Worm (Caenorhabditis elegans) whole organism, L2 larva: Measurements from ENCODE around the gene F56D3.1.
"Not testable (repeated sequence)": the region's sequence is repeated elsewhere in the genome, so short reads cannot be mapped to it uniquely, and the experiment has no call there.

ENCODE experiments used
- C34F6.9 ChIP-seq: fragments of 150-350 bp; optimal IDR thresholded peaks from 2 replicates; lab custom pipeline; 2014; ENCODE audit warnings: missing biosample characterization, missing genetic modification characterization
- F13H6.1 ChIP-seq: sonication (generic microtip); optimal IDR thresholded peaks from 2 replicates; lab custom pipeline; 2016; ENCODE audit warnings: missing genetic modification characterization, missing compliant biosample characterization
- R02D3.7 ChIP-seq: fragments of 150-350 bp; optimal IDR thresholded peaks from 2 replicates; lab custom pipeline; 2014; ENCODE audit warnings: missing biosample characterization, missing genetic modification characterization
- ZK546.5 ChIP-seq: sonication (generic microtip); optimal IDR thresholded peaks from 2 replicates; lab custom pipeline; 2017; ENCODE audit warnings: missing biosample characterization, missing genetic modification characterization
- alr-1 ChIP-seq: fragments of 150-350 bp; optimal IDR thresholded peaks from 2 replicates; lab custom pipeline; 2014; ENCODE audit warnings: missing biosample characterization, missing genetic modification characterization
- aly-2 ChIP-seq: fragments of 150-350 bp; optimal IDR thresholded peaks from 2 replicates; lab custom pipeline; 2014; ENCODE audit warnings: missing biosample characterization, missing genetic modification characterization
- ama-1 ChIP-seq: fragments of 150-350 bp; optimal IDR thresholded peaks from 2 replicates; lab custom pipeline; 2018; ENCODE audit warnings: inconsistent platforms
- blmp-1 ChIP-seq: sonication (generic microtip); optimal IDR thresholded peaks from 2 replicates; lab custom pipeline; 2017; ENCODE audit warnings: missing genetic modification characterization, mild to moderate bottlenecking, missing compliant biosample characterization, antibody characterized with exemption, moderate library complexity; ENCODE audit not compliant: insufficient read depth
- ceh-16 ChIP-seq: fragments of 150-350 bp; optimal IDR thresholded peaks from 2 replicates; lab custom pipeline; 2014; ENCODE audit warnings: missing biosample characterization, missing genetic modification characterization
- crh-2 ChIP-seq: sonication (generic microtip); optimal IDR thresholded peaks from 2 replicates; lab custom pipeline; 2017; ENCODE audit warnings: missing biosample characterization, missing genetic modification characterization
- egl-27 ChIP-seq: sonication (generic microtip); optimal IDR thresholded peaks from 3 replicates; lab custom pipeline; 2017; ENCODE audit warnings: missing biosample characterization, missing genetic modification reagents, missing genetic modification characterization
- elt-1 ChIP-seq: fragments of 150-350 bp; optimal IDR thresholded peaks from 2 replicates; lab custom pipeline; 2014; ENCODE audit warnings: missing biosample characterization, missing genetic modification characterization
- fos-1 ChIP-seq: fragments of 150-350 bp; optimal IDR thresholded peaks from 2 replicates; lab custom pipeline; 2014; ENCODE audit warnings: missing biosample characterization, missing genetic modification characterization
- lin-39 ChIP-seq: fragments of 150-350 bp; optimal IDR thresholded peaks from 2 replicates; lab custom pipeline; 2014; ENCODE audit warnings: missing biosample characterization, missing genetic modification reagents, missing genetic modification characterization
- lsy-2 ChIP-seq, 2 experiments: fragments of 150-350 bp in 1 of 2; sonication (generic microtip) in 1 of 2; optimal IDR thresholded peaks; 2 replicates each; lab custom pipeline; 2014 to 2017; ENCODE audit warnings: missing biosample characterization in 2 of 2, missing genetic modification characterization in 2 of 2
- mab-5 ChIP-seq: fragments of 150-350 bp; optimal IDR thresholded peaks from 2 replicates; lab custom pipeline; 2014; ENCODE audit warnings: missing biosample characterization, missing genetic modification characterization
- mbf-1 ChIP-seq: sonication (generic microtip); optimal IDR thresholded peaks from 2 replicates; lab custom pipeline; 2017; ENCODE audit warnings: missing biosample characterization, missing genetic modification characterization
- nhr-10 ChIP-seq: sonication (generic microtip); optimal IDR thresholded peaks from 2 replicates; lab custom pipeline; 2017; ENCODE audit warnings: missing biosample characterization, missing genetic modification characterization
- nhr-11 ChIP-seq: fragments of 150-350 bp; optimal IDR thresholded peaks from 2 replicates; lab custom pipeline; 2014; ENCODE audit warnings: missing biosample characterization, missing genetic modification characterization
- nhr-12 ChIP-seq: fragments of 150-350 bp; optimal IDR thresholded peaks from 2 replicates; lab custom pipeline; 2014; ENCODE audit warnings: missing biosample characterization, missing genetic modification characterization
- nhr-129 ChIP-seq: fragments of 150-350 bp; optimal IDR thresholded peaks from 2 replicates; lab custom pipeline; 2014; ENCODE audit warnings: missing biosample characterization, missing genetic modification characterization
- nhr-21 ChIP-seq: fragments of 150-350 bp; optimal IDR thresholded peaks from 2 replicates; lab custom pipeline; 2014; ENCODE audit warnings: missing biosample characterization, missing genetic modification characterization
- nhr-237 ChIP-seq: fragments of 150-350 bp; optimal IDR thresholded peaks from 2 replicates; lab custom pipeline; 2014; ENCODE audit warnings: missing biosample characterization, missing genetic modification characterization
- nhr-25 ChIP-seq: fragments of 150-350 bp; sonication (generic microtip); optimal IDR thresholded peaks from 3 replicates; lab custom pipeline; 2014; ENCODE audit warnings: missing biosample characterization, missing genetic modification characterization
- sem-4 ChIP-seq: fragments of 150-350 bp; optimal IDR thresholded peaks from 2 replicates; lab custom pipeline; 2014; ENCODE audit warnings: missing biosample characterization, missing genetic modification reagents, missing genetic modification characterization
- skn-1 ChIP-seq: sonication (generic microtip); optimal IDR thresholded peaks from 2 replicates; lab custom pipeline; 2017; ENCODE audit warnings: missing biosample characterization, missing genetic modification characterization
- sma-3 ChIP-seq: sonication (generic microtip); optimal IDR thresholded peaks from 2 replicates; lab custom pipeline; 2016; ENCODE audit warnings: missing genetic modification reagents, missing genetic modification characterization, missing compliant biosample characterization
- sma-9 ChIP-seq, 2 experiments: fragments of 150-350 bp in 1 of 2; sonication (generic microtip) in 1 of 2; optimal IDR thresholded peaks; 2 replicates each; lab custom pipeline; 2014 to 2016; ENCODE audit warnings: missing genetic modification characterization in 2 of 2, mild to moderate bottlenecking in 1 of 2, missing biosample characterization in 1 of 2, missing compliant biosample characterization in 1 of 2, missing genetic modification reagents in 1 of 2, moderate library complexity in 1 of 2
- snpc-4 ChIP-seq: fragments of 150-350 bp; optimal IDR thresholded peaks from 2 replicates; lab custom pipeline; 2014; ENCODE audit warnings: missing biosample characterization, missing genetic modification characterization
- unc-62 ChIP-seq: fragments of 150-350 bp; optimal IDR thresholded peaks from 2 replicates; lab custom pipeline; 2014; ENCODE audit warnings: missing biosample characterization, missing genetic modification reagents, missing genetic modification characterization

The F56D3.1 gene

DNA sequence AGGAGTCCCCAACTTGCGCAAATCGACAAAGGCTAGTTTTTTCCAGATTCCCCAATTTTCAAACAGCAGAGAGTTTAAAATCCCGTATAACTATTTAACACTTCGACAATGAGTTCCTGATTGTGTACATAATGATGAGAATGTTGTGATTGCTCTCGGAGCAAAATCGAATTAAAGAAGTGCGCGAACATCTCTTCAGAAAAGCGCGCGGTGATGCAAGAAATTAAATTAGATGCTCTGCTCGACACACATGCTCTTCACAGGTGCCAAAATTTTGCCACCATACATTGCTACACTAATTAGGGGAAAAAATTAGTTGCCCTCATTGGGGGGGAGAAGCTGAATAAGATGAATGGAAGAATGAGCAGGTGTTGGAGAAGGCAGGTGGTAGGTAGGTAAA lies 16.7 kb upstream of the F56D3.1 start:
- TF ChIP-seq aly-2 (tag; lab: Kevin White, UChicago) = no peak

DNA sequence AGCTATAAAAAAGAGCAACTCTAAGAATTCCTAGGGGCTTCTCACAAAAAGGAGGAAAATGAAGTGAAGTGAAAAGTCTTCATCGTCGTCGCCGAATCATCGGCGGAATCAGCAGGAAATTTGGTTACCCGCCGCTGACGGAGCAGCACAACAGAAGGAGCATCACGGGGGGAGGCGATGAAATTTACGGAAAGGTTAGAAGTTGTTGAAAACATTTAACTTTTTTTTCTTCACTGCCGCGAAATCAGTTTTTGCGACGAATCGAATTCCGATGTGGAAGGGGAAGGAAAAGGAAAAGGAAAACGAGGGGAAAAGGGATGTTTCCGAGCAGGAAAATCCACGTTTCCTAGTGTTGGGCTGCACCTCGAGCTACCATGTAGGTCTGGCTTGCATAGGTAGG lies 12.8 kb upstream of the F56D3.1 start:
- TF ChIP-seq F13H6.1 (tag; lab: Kevin White, UChicago) (peak; percentile 19), ceh-16 (no peak), unc-62 (GFP tag; lab: Kevin White, UChicago) (no peak), mab-5 (tag; lab: Kevin White, UChicago) (no peak), sma-9 (GFP tag; optimal IDR thresholded peaks at IDR 0.05; lab: Kevin White, UChicago) (peak; percentile 32), sma-9 (tag; optimal IDR thresholded peaks at IDR 0.05; lab: Kevin White, UChicago) (no peak), ama-1 (lab: Kevin White, UChicago) (no peak), egl-27 (tag; lab: Kevin White, UChicago) (peak; percentile 3), R02D3.7 (tag; lab: Kevin White, UChicago) (no peak)

DNA sequence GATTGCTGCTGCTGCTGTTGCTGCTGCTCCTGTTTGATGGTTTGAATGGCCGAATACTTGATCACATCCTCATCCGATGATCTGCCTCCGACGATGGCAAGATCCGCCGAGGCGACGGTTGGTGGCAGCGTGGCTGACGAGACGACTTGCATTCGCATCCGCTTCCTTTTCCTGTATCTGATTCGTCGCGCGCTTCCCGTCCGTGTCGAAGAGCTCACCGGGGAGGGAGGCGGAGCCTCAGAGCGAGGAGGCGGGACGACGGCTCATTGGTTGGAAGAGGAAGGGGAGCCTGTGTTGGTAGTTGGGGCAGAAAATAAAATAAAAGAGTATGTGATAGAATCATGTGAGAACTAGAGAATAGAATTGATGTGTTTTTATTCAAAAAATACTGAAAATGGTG lies 11.5 kb upstream of the F56D3.1 start:
- TF ChIP-seq R02D3.7 (tag; lab: Kevin White, UChicago) (no peak), F13H6.1 (tag; lab: Kevin White, UChicago) (peak; percentile 5), blmp-1 (tag; lab: Kevin White, UChicago) (no peak), sem-4 (peak; percentile 9)

DNA sequence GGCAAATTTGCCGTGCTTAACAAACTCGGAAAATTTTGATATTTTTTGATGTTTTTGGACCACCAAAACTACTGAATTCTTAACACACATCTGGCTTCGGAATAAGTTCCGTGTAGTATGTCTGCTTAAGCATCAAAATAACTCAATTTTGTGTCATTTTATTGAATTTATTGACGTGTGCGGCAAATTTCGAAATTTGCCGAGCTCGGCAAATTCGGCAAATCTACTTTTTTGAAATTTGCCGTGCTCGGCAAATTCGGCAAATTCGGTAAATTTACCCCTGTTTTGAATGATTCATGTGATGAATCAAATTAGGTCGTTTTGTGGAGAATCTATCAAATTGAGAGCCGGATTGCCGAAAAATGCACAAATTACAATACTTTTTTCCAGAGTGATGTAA lies 10.9 kb upstream of the F56D3.1 start, which contains the start of gene ast-1:
Gene ast-1, minus strand, starts transcription at position 101 of the 400 bp plus-strand sequence.
- not testable (repeated sequence) for TF ChIP-seq nhr-12; nhr-25; lsy-2 (tag; optimal IDR thresholded peaks at IDR 0.05; lab: Kevin White, UChicago)

DNA sequence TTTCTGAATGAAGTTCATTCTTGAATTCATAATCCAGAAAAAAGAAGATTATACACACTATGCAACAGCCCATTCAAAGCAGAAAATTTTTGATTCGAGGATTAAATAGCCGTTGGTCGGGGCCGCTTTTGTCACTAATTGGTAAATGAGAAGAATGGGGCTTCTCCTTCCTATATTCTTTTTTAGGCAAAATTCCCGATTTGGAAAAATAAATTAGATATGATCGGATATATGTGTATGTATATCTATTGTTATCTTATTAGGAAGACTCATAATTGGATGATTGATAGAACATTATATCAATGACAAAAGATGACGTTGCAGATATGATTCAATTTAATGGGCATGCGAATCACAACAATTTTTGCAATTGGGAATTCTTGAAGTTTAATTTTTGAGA lies 4.1 kb downstream of the F56D3.1 start:
- no peak for TF ChIP-seq nhr-237 (tag; lab: Kevin White, UChicago)
- TF ChIP-seq nhr-10 (tag; lab: Kevin White, UChicago) = no peak
- no peak for TF ChIP-seq skn-1 (tag; lab: Kevin White, UChicago)
- TF ChIP-seq nhr-11 (tag; lab: Kevin White, UChicago) = no peak
- TF ChIP-seq elt-1 = no peak
- TF ChIP-seq lin-39 (tag; lab: Kevin White, UChicago) = no peak
- no peak for TF ChIP-seq blmp-1 (tag; lab: Kevin White, UChicago)
- no peak for TF ChIP-seq mbf-1 (tag; lab: Kevin White, UChicago)
- TF ChIP-seq snpc-4 (tag; lab: Kevin White, UChicago) = no peak
- TF ChIP-seq fos-1 (tag; lab: Kevin White, UChicago) = no peak
- no peak for TF ChIP-seq crh-2 (tag; lab: Kevin White, UChicago)
- no peak for TF ChIP-seq ZK546.5 (tag; lab: Kevin White, UChicago)
- no peak for TF ChIP-seq mab-5 (tag; lab: Kevin White, UChicago)
- TF ChIP-seq, all 48 proteins: peak for 0

DNA sequence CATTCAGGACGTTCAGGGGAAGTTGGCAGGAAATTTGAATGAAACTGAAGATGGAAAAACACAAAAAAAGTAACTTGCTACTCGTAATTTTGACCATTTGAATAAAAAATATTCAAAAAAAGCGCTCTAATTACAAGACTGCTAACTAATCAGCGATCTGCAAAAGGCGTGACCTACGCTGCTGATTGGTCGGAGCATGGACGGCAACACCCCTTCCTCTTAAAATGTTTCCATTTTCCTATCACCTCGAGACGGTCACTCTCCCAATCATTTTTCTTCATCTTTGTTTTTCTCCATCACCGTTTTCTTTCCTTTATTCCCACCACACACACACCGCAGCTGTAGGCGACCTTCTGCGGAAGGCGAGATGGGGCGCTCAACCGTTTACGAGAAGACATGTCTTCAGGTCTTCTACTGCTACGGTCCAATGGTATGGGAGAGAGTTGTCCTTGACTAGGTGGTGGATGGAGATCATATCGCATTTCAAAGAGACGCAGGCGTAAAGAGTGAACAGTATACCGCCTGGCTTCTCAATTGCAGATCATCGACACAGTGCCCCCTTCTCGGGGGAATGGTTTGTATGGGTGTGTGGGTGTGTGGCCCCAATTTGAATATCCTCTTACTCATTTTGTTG lies 5.5 kb downstream of the F56D3.1 start:
- TF ChIP-seq fos-1 (tag; lab: Kevin White, UChicago) (peak; percentile 31), nhr-129 (tag; lab: Kevin White, UChicago) (peak; percentile 26), snpc-4 (tag; lab: Kevin White, UChicago) (no peak), ceh-16 (peak; percentile 39), C34F6.9 (tag; lab: Kevin White, UChicago) (peak; percentile 16), nhr-25 (peak; percentile 87), sem-4 (no peak), blmp-1 (tag; lab: Kevin White, UChicago) (peak; percentile 33), alr-1 (tag; lab: Kevin White, UChicago) (no peak), nhr-21 (tag; lab: Kevin White, UChicago) (peak; percentile 17), sma-3 (GFP tag; lab: Kevin White, UChicago) (peak; percentile 9)
- TF ChIP-seq, all 48 proteins: peak for 8
